Fruit fly (Drosophila melanogaster) whole organism, larva: ENCODE measurements around the gene heix.

Source experiments
- noc ChIP-seq: fragments of 200-800 bp; sonication (Bioruptor generic); optimal IDR thresholded peaks from 3 replicates; lab custom pipeline; 2019; ENCODE audit warnings: missing biosample characterization, mild to moderate bottlenecking, missing genetic modification characterization, moderate library complexity

heix gene

DNA sequence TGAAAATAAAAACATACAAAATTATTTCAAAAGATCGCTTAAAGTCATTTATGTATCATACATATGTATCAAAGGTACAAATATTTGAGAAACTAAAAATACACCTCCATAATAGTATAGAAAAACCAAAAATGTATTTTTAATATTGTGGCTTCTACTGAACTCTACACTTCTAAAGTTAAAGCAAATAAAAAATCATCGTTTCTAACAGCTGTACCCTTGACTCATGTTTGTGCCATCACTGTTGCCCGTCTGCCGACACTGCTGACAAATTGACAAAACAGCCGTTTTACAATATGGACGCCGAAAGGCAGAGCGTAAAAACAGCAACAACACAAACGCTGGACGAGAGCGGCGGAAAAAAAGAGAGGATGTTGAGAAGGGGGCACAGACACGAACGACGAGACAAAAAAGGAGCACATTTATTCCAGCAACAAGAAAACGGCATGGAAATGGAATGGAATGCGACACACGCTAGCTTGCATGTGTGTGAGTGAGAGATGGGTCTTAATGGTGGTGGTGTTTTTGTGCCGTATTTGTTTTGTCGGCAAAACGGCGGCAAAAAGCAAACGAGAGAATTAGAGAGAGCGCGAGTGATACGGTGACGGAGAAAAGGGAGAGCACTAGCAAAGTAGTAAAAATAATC, 13.2 kb downstream of the heix start:
- peak; percentile 83 for TF ChIP-seq noc (tag; lab: Kevin White, UChicago)

- peak; percentile 83 for TF ChIP-seq noc (tag; lab: Kevin White, UChicago)
Measured at dm6 chr2L:16285692-16286359, 13.8 kb downstream of the heix start.

DNA sequence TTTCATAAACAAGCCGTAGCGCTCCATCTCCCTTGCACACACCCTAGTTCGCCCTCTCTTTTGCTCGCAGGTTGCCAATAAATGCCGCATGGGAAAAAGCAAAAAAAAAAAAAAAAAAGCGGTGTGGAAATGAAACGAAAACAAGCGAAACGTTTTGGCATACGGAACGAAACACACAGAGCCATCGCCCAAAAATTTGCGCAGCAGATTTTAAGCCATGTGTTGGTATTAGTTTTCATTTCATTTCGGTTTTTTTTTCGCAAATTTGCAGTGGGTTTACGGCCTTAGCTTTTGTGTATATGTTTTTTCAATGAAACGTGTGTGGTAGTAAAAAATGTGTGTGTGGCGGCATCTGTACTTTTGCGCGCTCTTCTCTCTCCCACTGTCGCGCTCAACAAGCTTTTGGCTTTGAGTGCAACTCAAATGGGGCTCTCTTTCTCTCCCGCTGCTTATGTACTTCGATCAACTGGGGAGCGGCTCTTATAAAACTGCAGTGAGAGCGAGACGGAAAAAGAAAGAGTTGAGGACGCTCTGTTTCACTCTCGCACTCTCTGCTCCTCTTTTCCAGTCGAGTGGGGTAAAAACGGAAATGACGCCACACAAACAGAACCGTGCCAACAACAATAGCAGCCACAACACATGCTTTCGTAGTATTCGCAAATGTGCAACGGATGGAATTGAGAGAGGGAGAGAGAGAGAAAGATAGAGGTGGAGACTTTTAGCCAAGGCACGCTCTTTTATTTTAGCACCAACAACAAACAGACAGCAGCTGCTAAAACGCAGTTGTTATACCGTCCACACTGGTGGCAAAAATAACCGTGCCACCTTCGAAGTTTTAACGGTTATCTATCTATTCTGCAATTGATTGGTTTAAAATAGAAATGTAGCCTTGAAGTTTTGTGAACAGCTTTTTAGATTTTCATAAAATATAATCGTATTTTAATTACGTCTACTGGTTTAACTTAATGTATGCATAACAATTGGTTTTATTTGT, 15.1 kb downstream of the heix start:
- peak; percentile 72 for TF ChIP-seq noc (tag; lab: Kevin White, UChicago)

DNA sequence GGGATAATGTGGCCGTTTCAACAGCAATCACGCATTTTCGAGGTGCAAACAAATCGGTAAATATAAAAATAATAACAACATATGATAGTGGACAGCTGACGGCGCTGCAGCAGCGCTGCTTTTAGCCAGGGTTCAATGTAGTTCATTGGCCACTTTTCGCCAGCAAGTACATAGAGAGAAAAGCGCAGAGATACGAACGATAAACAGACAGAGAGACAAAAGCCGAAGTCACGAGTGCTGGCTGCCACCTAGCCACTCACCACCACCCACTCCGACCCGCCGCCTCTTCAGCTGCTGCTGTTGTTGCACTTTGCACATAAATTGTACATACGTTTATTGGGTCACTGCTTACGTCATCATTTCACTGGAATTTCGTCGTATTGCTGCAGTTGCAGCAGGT, 16.8 kb downstream of the heix start:
- no peak for TF ChIP-seq noc (tag; lab: Kevin White, UChicago)

- TF ChIP-seq noc (tag; lab: Kevin White, UChicago), result no peak
Measured at dm6 chr2L:16282077-16282471, 17.6 kb downstream of the heix start.

dm6 chr2L:16281419-16282076, 18.1 kb downstream of the heix start:
- TF ChIP-seq noc (tag; lab: Kevin White, UChicago), result no peak

dm6 chr2L:16279774-16280252, 19.8 kb downstream of the heix start:
- peak; percentile 67 for TF ChIP-seq noc (tag; lab: Kevin White, UChicago)

dm6 chr2L:16278842-16279241, 20.8 kb downstream of the heix start:
- TF ChIP-seq noc (tag; lab: Kevin White, UChicago), result no peak

DNA sequence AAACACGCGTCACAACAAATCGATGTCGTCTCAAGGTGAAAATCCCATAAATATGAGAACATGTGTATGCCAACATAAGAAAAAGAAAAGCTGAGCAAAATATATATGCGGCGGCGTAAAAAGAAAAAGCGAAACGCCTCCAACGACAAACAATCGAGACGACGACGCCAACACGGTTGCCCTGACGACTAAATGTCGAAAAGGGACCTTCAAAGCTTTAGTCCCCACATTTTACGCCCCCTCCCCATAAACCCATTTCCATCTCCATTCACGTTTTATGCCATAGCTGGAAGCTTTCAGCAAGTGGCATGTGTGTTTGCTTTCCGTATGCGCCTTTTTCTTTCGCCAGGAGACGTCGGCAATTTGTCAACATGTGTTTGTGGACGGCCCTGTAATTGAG, 21.7 kb downstream of the heix start:
- TF ChIP-seq noc (tag; lab: Kevin White, UChicago), result no peak

DNA sequence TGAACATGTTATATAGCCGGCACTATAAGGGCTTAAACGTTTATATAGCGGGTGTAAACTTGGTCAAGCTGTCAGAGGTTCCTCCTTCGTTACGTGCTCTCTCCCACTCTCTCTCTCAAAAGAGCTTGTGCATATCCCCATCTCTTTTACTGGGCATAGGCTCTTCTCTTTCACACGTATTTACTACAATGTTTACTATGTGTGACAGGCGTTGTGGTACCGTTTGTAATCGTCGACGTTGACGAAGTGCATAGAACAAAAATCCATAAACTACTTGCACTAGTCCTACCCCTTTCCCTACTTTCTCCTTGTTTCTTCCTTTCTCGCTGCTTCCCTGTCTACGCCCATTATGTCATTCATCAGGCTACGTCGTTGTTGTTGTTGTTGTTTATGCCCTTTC, 22.8 kb downstream of the heix start:
- TF ChIP-seq noc (tag; lab: Kevin White, UChicago), result no peak

DNA sequence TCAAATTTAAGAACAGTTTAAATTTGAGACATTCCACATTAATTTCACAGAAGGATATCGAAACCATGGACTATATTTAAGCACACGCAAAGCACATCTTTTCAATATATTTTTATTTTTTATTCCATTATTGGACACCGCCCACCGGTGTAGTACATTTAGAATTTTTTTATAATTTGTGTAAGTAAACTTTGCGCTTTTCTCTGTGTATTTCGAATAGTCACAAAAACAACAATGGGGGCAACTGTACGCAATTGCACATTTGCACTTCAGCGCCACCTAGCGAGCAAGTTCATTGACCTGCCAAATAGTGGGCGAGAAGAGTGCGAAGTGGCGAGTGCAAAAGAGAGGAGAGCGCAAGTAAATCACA, 23.9 kb downstream of the heix start:
- no peak for TF ChIP-seq noc (tag; lab: Kevin White, UChicago)

dm6 chr2L:16275177-16275808, 24.4 kb downstream of the heix start:
- TF ChIP-seq noc (tag; lab: Kevin White, UChicago), result no peak

DNA sequence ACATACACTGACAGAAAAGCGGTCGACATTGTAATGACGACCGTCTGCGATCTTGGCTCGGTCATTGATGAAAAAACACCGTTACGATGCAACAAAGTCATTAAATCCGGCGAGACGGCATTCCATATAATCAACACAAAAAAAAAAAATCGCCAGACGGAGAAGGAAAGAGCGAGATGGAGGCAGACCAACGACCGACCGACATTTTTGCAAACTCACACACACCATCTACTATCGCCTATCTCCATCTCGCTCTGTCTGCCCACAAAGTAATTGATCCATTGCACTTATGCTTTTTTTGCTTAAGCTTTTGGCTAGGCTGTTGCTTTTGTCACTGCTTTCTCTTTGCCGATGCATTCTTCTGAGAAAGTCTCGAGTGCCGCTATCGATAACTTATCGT, 25.6 kb downstream of the heix start:
- TF ChIP-seq noc (tag; lab: Kevin White, UChicago), result no peak

dm6 chr2L:16273439-16273838, 26.2 kb downstream of the heix start:
- no peak for TF ChIP-seq noc (tag; lab: Kevin White, UChicago)

dm6 chr2L:16272730-16273129, 26.9 kb downstream of the heix start:
- TF ChIP-seq noc (tag; lab: Kevin White, UChicago), result no peak
